Fruit fly (Drosophila melanogaster) Kc167 (cell line): ENCODE measurements around the gene CG42682.
"Not testable (repeated sequence)": the region's sequence is repeated elsewhere in the genome, so short reads cannot be mapped to it uniquely, and the experiment has no call there.

Experiments used
- Sin3A ChIP-seq: fragments of >200 bp; optimal IDR thresholded peaks from 2 replicates; lab custom pipeline; 2018; ENCODE audit warnings: missing external identifiers
- ttk ChIP-seq: sonication (Bioruptor generic); optimal IDR thresholded peaks from 2 replicates; lab custom pipeline; 2017; ENCODE audit warnings: missing external identifiers

- TF ChIP-seq ttk; Sin3A (lab: Kevin White, UChicago): not testable (repeated sequence)
Observed at dm6 chr2L:14881552-14881951, 39.4 kb downstream of the CG42682 start, which contains the start of gene ProtA.
